Worm (Caenorhabditis elegans) whole organism, L4 larva: ENCODE measurements around the gene nspg-10.

Experiments used
- Y75B8A.6 ChIP-seq: fragments of 200-800 bp; sonication (Bioruptor generic); IDR thresholded peaks from 2 replicates; pipeline ENCODE4 v1.3.6; 2022; ENCODE audit warnings: missing genetic modification reagents, missing genetic modification characterization, missing compliant biosample characterization
- fos-1 ChIP-seq: fragments of 150-350 bp; optimal IDR thresholded peaks from 2 replicates; lab custom pipeline; 2014; ENCODE audit warnings: missing biosample characterization, missing genetic modification characterization
- unc-130 ChIP-seq: sonication (generic microtip); optimal IDR thresholded peaks from 2 replicates; lab custom pipeline; 2016; ENCODE audit warnings: missing genetic modification reagents, missing genetic modification characterization, missing compliant biosample characterization
- ztf-11 ChIP-seq: fragments of 150-350 bp; optimal IDR thresholded peaks from 2 replicates; lab custom pipeline; 2014; ENCODE audit warnings: missing biosample characterization, missing genetic modification characterization

ce11 chrIV:4643577-4643976 is 38.0 kb downstream of the nspg-10 start:
- TF ChIP-seq fos-1 (no peak), unc-130 (GFP tag; lab: Kevin White, UChicago) (no peak), ztf-11 (tag; lab: Kevin White, UChicago) (no peak), Y75B8A.6 (no peak)
